Worm (Caenorhabditis elegans) whole organism, young adult: ENCODE measurements around the gene F10G2.10.
"Not testable (repeated sequence)": the region's sequence is repeated elsewhere in the genome, so short reads cannot be mapped to it uniquely, and the experiment has no call there.

Experiments
- B0035.1 ChIP-seq: sonication (generic microtip); optimal IDR thresholded peaks from 2 replicates; lab custom pipeline; 2016; ENCODE audit warnings: missing genetic modification characterization, mild to moderate bottlenecking, missing compliant biosample characterization, missing genotype, missing genetic modification reagents
- D2030.7 ChIP-seq: fragments of 200-800 bp; sonication (Bioruptor generic); IDR thresholded peaks from 2 replicates; pipeline ENCODE4 v1.3.6; 2022; ENCODE audit warnings: missing genetic modification reagents, missing genetic modification characterization, missing compliant biosample characterization
- F33H1.4 ChIP-seq: fragments of 200-800 bp; sonication (Bioruptor generic); IDR thresholded peaks from 2 replicates; pipeline ENCODE4 v1.3.6; 2022; ENCODE audit warnings: missing genetic modification reagents, missing genetic modification characterization, missing compliant biosample characterization
- Y56A3A.18 ChIP-seq: fragments of 200-800 bp; sonication (Bioruptor generic); IDR thresholded peaks from 2 replicates; pipeline ENCODE4 v1.3.6; 2022; ENCODE audit warnings: missing genetic modification reagents, missing genetic modification characterization, missing compliant biosample characterization
- Y79H2A.3 ChIP-seq: fragments of 200-800 bp; sonication (Bioruptor generic); conservative IDR thresholded peaks from 2 replicates; pipeline ENCODE4 v1.3.6; 2022; ENCODE audit warnings: missing genetic modification reagents, missing genetic modification characterization, missing compliant biosample characterization
- ZK185.1 ChIP-seq: sonication (generic microtip); optimal IDR thresholded peaks from 2 replicates; lab custom pipeline; 2016; ENCODE audit warnings: mild to moderate bottlenecking, missing genetic modification characterization, missing compliant biosample characterization; ENCODE audit not compliant: poor library complexity, severe bottlenecking
- aptf-2 ChIP-seq: fragments of 200-800 bp; sonication (Bioruptor generic); conservative IDR thresholded peaks from 2 replicates; pipeline ENCODE4 v1.3.6; 2022; ENCODE audit warnings: missing genetic modification reagents, missing genetic modification characterization, missing compliant biosample characterization
- athp-1 ChIP-seq: sonication (generic microtip); optimal IDR thresholded peaks from 2 replicates; lab custom pipeline; 2017; ENCODE audit warnings: mild to moderate bottlenecking, missing genetic modification characterization, missing compliant biosample characterization
- attf-5 ChIP-seq: fragments of 200-800 bp; sonication (Bioruptor generic); optimal IDR thresholded peaks from 2 replicates; lab custom pipeline; 2018; ENCODE audit warnings: mild to moderate bottlenecking, missing genetic modification characterization, missing compliant biosample characterization
- ccch-3 ChIP-seq: fragments of 200-800 bp; sonication (Bioruptor generic); optimal IDR thresholded peaks from 2 replicates; lab custom pipeline; 2018; ENCODE audit warnings: mild to moderate bottlenecking, missing genetic modification characterization, missing compliant biosample characterization
- ceh-100 ChIP-seq: fragments of 200-800 bp; sonication (Bioruptor generic); IDR thresholded peaks from 2 replicates; pipeline ENCODE4 v1.3.6; 2022; ENCODE audit warnings: missing genetic modification reagents, missing genetic modification characterization, missing compliant biosample characterization
- ceh-58 ChIP-seq: fragments of 200-800 bp; sonication (Bioruptor generic); IDR thresholded peaks from 2 replicates; pipeline ENCODE4 v1.3.6; 2022; ENCODE audit warnings: missing genetic modification characterization, missing compliant biosample characterization
- ceh-91 ChIP-seq: fragments of 200-800 bp; sonication (Bioruptor generic); IDR thresholded peaks from 2 replicates; pipeline ENCODE4 v1.3.6; 2022; ENCODE audit warnings: missing genetic modification reagents, missing genetic modification characterization, missing compliant biosample characterization
- dpff-1 ChIP-seq: sonication (generic microtip); optimal IDR thresholded peaks from 2 replicates; lab custom pipeline; 2017; ENCODE audit warnings: mild to moderate bottlenecking, missing genetic modification characterization, missing compliant biosample characterization
- efl-1 ChIP-seq: fragments of 150-350 bp; optimal IDR thresholded peaks from 2 replicates; lab custom pipeline; 2014; ENCODE audit warnings: missing biosample characterization, missing genetic modification reagents, missing genetic modification characterization
- egrh-3 ChIP-seq: fragments of 200-800 bp; sonication (Bioruptor generic); IDR thresholded peaks from 2 replicates; pipeline ENCODE4 v1.3.6; 2022; ENCODE audit warnings: missing genetic modification reagents, missing genetic modification characterization, missing compliant biosample characterization
- ekl-4 ChIP-seq: fragments of 200-800 bp; sonication (Bioruptor generic); IDR thresholded peaks from 2 replicates; pipeline ENCODE4 v1.3.6; 2022; ENCODE audit warnings: missing genetic modification reagents, missing genetic modification characterization, missing compliant biosample characterization
- gei-17 ChIP-seq: fragments of 200-800 bp; sonication (Bioruptor generic); optimal IDR thresholded peaks from 2 replicates; lab custom pipeline; 2018; ENCODE audit warnings: mild to moderate bottlenecking, missing genetic modification characterization, missing compliant biosample characterization
- hlh-12 ChIP-seq: sonication (generic microtip); optimal IDR thresholded peaks from 2 replicates; lab custom pipeline; 2016; ENCODE audit warnings: missing genetic modification characterization, missing compliant biosample characterization
- hlh-26 ChIP-seq: fragments of 200-800 bp; sonication (Bioruptor generic); conservative IDR thresholded peaks from 2 replicates; pipeline ENCODE4 v1.3.6; 2022; ENCODE audit warnings: missing genetic modification reagents, missing genetic modification characterization, missing compliant biosample characterization
- hmg-1.2 ChIP-seq: fragments of 200-800 bp; sonication (Bioruptor generic); IDR thresholded peaks from 2 replicates; pipeline ENCODE4 v1.3.6; 2022; ENCODE audit warnings: missing genetic modification reagents, missing genetic modification characterization, missing compliant biosample characterization
- hmg-20 ChIP-seq: fragments of 200-800 bp; sonication (Bioruptor generic); IDR thresholded peaks from 2 replicates; pipeline ENCODE4 v1.3.6; 2022; ENCODE audit warnings: missing genetic modification reagents, missing genetic modification characterization, missing compliant biosample characterization
- lin-26 ChIP-seq: fragments of 200-800 bp; sonication (Bioruptor generic); IDR thresholded peaks from 2 replicates; pipeline ENCODE4 v1.3.6; 2022; ENCODE audit warnings: missing genetic modification reagents, missing genetic modification characterization, missing compliant biosample characterization
- lir-1 ChIP-seq: fragments of 200-800 bp; sonication (Bioruptor generic); conservative IDR thresholded peaks from 2 replicates; pipeline ENCODE4 v1.3.6; 2022; ENCODE audit warnings: missing genetic modification reagents, missing genetic modification characterization, missing compliant biosample characterization
- lsl-1 ChIP-seq: fragments of 200-800 bp; sonication (Bioruptor generic); optimal IDR thresholded peaks from 2 replicates; lab custom pipeline; 2018; ENCODE audit warnings: mild to moderate bottlenecking, missing genetic modification characterization, moderate library complexity, missing compliant biosample characterization
- lsy-27 ChIP-seq: sonication (generic microtip); optimal IDR thresholded peaks from 2 replicates; lab custom pipeline; 2017; ENCODE audit warnings: missing genetic modification characterization, mild to moderate bottlenecking, missing compliant biosample characterization, antibody characterized with exemption, missing genotype, borderline replicate concordance; ENCODE audit not compliant: insufficient read depth
- nfya-1 ChIP-seq: sonication (generic microtip); optimal IDR thresholded peaks from 2 replicates; lab custom pipeline; 2017; ENCODE audit warnings: antibody characterized with exemption, missing compliant biosample characterization, missing genetic modification characterization, borderline replicate concordance; ENCODE audit not compliant: insufficient read depth
- nhr-179 ChIP-seq: sonication (generic microtip); optimal IDR thresholded peaks from 2 replicates; lab custom pipeline; 2016; ENCODE audit warnings: mild to moderate bottlenecking, missing genetic modification characterization, missing compliant biosample characterization
- repo-1 ChIP-seq: sonication (generic microtip); optimal IDR thresholded peaks from 2 replicates; lab custom pipeline; 2017; ENCODE audit warnings: mild to moderate bottlenecking, missing genetic modification characterization, missing compliant biosample characterization
- sdz-38 ChIP-seq: sonication (generic microtip); optimal IDR thresholded peaks from 2 replicates; lab custom pipeline; 2016; ENCODE audit warnings: missing genotype, missing genetic modification characterization, missing compliant biosample characterization
- sea-2 ChIP-seq: fragments of 200-800 bp; sonication (Bioruptor generic); IDR thresholded peaks from 2 replicates; pipeline ENCODE4 v1.3.6; 2022; ENCODE audit warnings: missing genetic modification characterization, missing compliant biosample characterization
- snpc-1.1 ChIP-seq: sonication (generic microtip); optimal IDR thresholded peaks from 2 replicates; lab custom pipeline; 2017; ENCODE audit warnings: missing genetic modification characterization, mild to moderate bottlenecking, missing compliant biosample characterization, antibody characterized with exemption, moderate library complexity, missing genotype, missing genetic modification reagents; ENCODE audit not compliant: insufficient read depth
- ztf-25 ChIP-seq: fragments of 200-800 bp; sonication (Bioruptor generic); IDR thresholded peaks from 2 replicates; pipeline ENCODE4 v1.3.6; 2022; ENCODE audit warnings: missing genetic modification reagents, missing genetic modification characterization, missing compliant biosample characterization
- ztf-28 ChIP-seq: fragments of 200-800 bp; sonication (Bioruptor generic); IDR thresholded peaks from 2 replicates; pipeline ENCODE4 v1.3.6; 2022; ENCODE audit warnings: missing genetic modification reagents, missing genetic modification characterization, missing compliant biosample characterization

Gene F10G2.10

ce11 chrV:7295270-7295669 is 26.7 kb upstream of the F10G2.10 start, which contains the start of gene F07G11.4:
TSS of gene F07G11.4 (minus strand) at chrV:7295370.
- TF ChIP-seq nfya-1 (tag; lab: Kevin White, UChicago) (no peak), ekl-4 (no peak), hlh-26 (GFP tag; lab: Robert Waterston, UW) (no peak), sea-2 (GFP tag; lab: Robert Waterston, UW) (no peak), dpff-1 (tag; lab: Kevin White, UChicago) (no peak), ZK185.1 (tag; lab: Kevin White, UChicago) (no peak), ceh-58 (GFP tag; lab: Robert Waterston, UW) (no peak)

- no peak for TF ChIP-seq efl-1
- no peak for TF ChIP-seq hmg-1.2 (GFP tag; lab: Robert Waterston, UW)
- TF ChIP-seq repo-1 (tag; lab: Kevin White, UChicago) = no peak
- no peak for TF ChIP-seq lin-26 (GFP tag; lab: Robert Waterston, UW)
- TF ChIP-seq ztf-25 (GFP tag; lab: Robert Waterston, UW) = no peak
- no peak for TF ChIP-seq ceh-100
- TF ChIP-seq athp-1 (tag; lab: Kevin White, UChicago) = no peak
- TF ChIP-seq attf-5 = no peak
- no peak for TF ChIP-seq nfya-1 (tag; lab: Kevin White, UChicago)
- TF ChIP-seq hlh-12 (tag; lab: Kevin White, UChicago) = no peak
- no peak for TF ChIP-seq lsl-1 (GFP tag; lab: Kevin White, UChicago)
These were observed 24.8 kb upstream of the F10G2.10 start, which contains the start of gene srj-32 for ce11 chrV:7297263-7297662. TSS of gene srj-32 (minus strand) at chrV:7297363.

ce11 chrV:7298463-7298862 is 23.6 kb upstream of the F10G2.10 start, which contains the start of gene F07G11.3:
TSS of gene F07G11.3 (plus strand) at chrV:7298763.
- TF ChIP-seq B0035.1 (tag; lab: Kevin White, UChicago) = no peak
- TF ChIP-seq D2030.7 (GFP tag; lab: Robert Waterston, UW) = no peak
- no peak for TF ChIP-seq egrh-3 (GFP tag; lab: Robert Waterston, UW)
- TF ChIP-seq hmg-1.2 (GFP tag; lab: Robert Waterston, UW) = no peak
- TF ChIP-seq ztf-28 = no peak
- TF ChIP-seq lir-1 (GFP tag; lab: Robert Waterston, UW) = no peak
- TF ChIP-seq snpc-1.1 (tag; lab: Kevin White, UChicago) = no peak
- no peak for TF ChIP-seq sea-2 (GFP tag; lab: Robert Waterston, UW)
- TF ChIP-seq Y79H2A.3 (GFP tag; lab: Robert Waterston, UW) = no peak
- no peak for TF ChIP-seq F33H1.4 (GFP tag; lab: Robert Waterston, UW)
- TF ChIP-seq aptf-2 (GFP tag; lab: Robert Waterston, UW) = no peak
- TF ChIP-seq nhr-179 (tag; lab: Kevin White, UChicago) = no peak
- TF ChIP-seq Y56A3A.18 (GFP tag; lab: Robert Waterston, UW) = no peak
- TF ChIP-seq gei-17 = no peak
- TF ChIP-seq sdz-38 (tag; lab: Kevin White, UChicago) = no peak
- TF ChIP-seq hmg-20 = no peak
- TF ChIP-seq ceh-91 (GFP tag; lab: Robert Waterston, UW) = no peak

ce11 chrV:7304506-7304905 is 17.5 kb upstream of the F10G2.10 start, which contains the start of gene F07G11.2:
TSS of gene F07G11.2 (plus strand) at chrV:7304806.
- TF ChIP-seq egrh-3 (GFP tag; lab: Robert Waterston, UW); ccch-3; lsy-27 (tag; lab: Kevin White, UChicago): not testable (repeated sequence)
